Fruit fly (Drosophila melanogaster): ENCODE results near the gene CG4822.

The CG4822 gene

dm6 chr2L:81198-81597 is 40.4 kb downstream of the CG4822 start (continued):
- TF ChIP-seq lola (GFP tag; optimal IDR thresholded peaks at IDR 0.05), result no peak
- TF ChIP-seq Myc (optimal IDR thresholded peaks at IDR 0.05), result no peak

DNA sequence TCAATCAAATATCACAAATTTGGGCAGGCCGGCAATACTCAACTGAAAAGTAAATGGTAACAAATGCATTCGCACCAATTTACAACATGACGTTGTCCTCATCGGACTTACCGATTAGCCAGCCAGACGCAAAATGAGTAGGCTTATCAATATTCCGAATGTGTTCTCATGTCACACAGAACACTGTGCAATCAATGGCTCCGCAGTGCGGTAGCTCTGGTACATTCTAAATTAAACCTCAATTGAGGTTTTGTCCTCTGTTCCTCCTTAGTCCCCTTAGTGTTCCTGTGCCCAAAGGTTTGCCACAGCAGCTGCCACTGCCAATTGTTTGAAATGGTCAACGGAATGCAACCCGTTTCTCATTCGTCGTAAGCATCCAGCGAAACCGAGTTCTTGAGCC is 42.7 kb downstream of the CG4822 start:
- TF ChIP-seq Hr78 (GFP tag; optimal IDR thresholded peaks at IDR 0.05) (no peak), dmrt93B (GFP tag; optimal IDR thresholded peaks at IDR 0.05) (no peak), br (GFP tag; optimal IDR thresholded peaks at IDR 0.05) (no peak)

- TF ChIP-seq sv (GFP tag; optimal IDR thresholded peaks at IDR 0.05), result no peak
- no peak for TF ChIP-seq foxo (GFP tag; optimal IDR thresholded peaks at IDR 0.05)
- TF ChIP-seq rgr (GFP tag; optimal IDR thresholded peaks at IDR 0.05), result no peak
- TF ChIP-seq pan (optimal IDR thresholded peaks at IDR 0.05), result no peak
- no peak for TF ChIP-seq sage (GFP tag; optimal IDR thresholded peaks at IDR 0.05)
- no peak for TF ChIP-seq h (GFP tag; optimal IDR thresholded peaks at IDR 0.05)
- no peak for TF ChIP-seq br (GFP tag; optimal IDR thresholded peaks at IDR 0.05)
- TF ChIP-seq dl (GFP tag; optimal IDR thresholded peaks at IDR 0.05; ENCODE audit: insufficient read depth in 1 of 2, partially characterized antibody in 2 of 2), result no peak
- TF ChIP-seq Sp1 (GFP tag; optimal IDR thresholded peaks at IDR 0.05), result no peak
- TF ChIP-seq jim (GFP tag; optimal IDR thresholded peaks at IDR 0.05), result no peak
- no peak for TF ChIP-seq Mio (GFP tag; optimal IDR thresholded peaks at IDR 0.05)
- TF ChIP-seq CG32264 (GFP tag; optimal IDR thresholded peaks at IDR 0.05), result no peak
- TF ChIP-seq dmrt93B (GFP tag; optimal IDR thresholded peaks at IDR 0.05), result no peak
- no peak for TF ChIP-seq ey (GFP tag; optimal IDR thresholded peaks at IDR 0.05)
- no peak for TF ChIP-seq tai (GFP tag; optimal IDR thresholded peaks at IDR 0.05)
These were observed 45.5 kb downstream of the CG4822 start, which contains the start of gene CG11374 for dm6 chr2L:76048-76447. TSS of gene CG11374 (plus strand) at chr2L:76348.

DNA sequence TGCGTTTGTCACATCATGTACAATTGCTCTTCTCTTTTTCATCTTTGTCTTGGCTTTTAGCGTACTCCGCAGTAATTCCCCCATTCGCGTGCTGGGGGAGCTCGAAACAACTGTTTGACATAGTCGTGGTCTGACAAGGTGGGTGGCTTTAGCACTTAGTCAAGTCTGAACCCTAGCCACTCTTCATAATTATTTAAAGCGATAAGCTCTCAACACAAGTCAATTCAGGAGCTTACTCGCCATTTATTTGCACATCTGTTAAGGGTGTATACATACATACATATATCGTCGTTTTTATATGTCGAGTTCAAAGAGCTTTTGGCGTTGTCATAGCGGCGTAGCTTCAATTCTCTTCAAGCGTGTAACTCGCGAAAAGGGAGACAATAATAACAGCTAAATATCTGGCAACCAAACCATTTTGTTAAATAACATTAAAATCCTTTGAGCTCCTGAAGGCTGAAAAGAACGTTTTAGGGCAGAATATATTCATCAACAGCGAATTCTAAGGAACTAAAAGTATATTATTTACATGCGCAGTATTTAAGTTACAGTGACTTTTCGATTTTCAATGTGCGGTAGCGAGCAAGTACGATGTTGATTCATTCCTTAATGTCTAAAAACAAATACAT is 47.7 kb downstream of the CG4822 start:
- TF ChIP-seq Abd-B (GFP tag; optimal IDR thresholded peaks at IDR 0.05) (no peak), ey (GFP tag; optimal IDR thresholded peaks at IDR 0.05) (no peak), Hnf4 (GFP tag; optimal IDR thresholded peaks at IDR 0.05) (peak; percentile 4), Mio (GFP tag; optimal IDR thresholded peaks at IDR 0.05) (no peak), Rel (GFP tag; optimal IDR thresholded peaks at IDR 0.05) (peak; percentile 55), Rel (tag; optimal IDR thresholded peaks at IDR 0.05) (peak; percentile 81), OdsH (GFP tag; optimal IDR thresholded peaks at IDR 0.05) (no peak)

DNA sequence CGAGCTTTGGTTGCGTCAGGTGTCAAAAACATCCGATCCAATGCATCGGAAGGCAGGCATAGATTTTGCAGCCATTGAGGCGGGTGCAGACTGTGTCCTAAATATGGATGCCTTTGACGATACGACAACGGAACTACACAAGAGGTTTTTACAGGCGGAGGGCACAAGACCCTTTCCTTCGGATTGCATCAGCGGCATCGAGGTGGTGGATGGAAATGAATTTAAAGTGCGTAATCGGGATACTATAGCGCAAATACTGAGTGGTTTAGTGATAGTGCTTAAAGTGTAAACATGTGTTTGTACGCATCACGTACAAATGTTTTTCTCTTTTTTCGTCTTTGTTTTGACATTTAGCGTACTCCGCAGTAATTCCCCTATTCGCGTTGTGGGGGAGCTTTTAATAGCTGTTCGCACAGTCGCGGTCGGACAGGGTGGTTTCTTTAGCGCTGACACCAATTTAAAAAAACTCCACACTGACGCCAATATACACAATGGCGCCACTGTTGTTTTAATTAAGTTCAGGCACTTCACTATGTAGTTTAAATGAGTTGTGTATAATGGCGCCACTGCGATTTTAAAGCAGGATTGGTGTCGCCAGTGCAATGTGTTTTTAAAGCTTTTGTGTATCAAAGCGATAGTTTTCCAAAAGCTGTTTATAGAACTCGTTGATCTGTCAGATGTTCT is 48.7 kb downstream of the CG4822 start:
- TF ChIP-seq Myc (optimal IDR thresholded peaks at IDR 0.05) (peak; percentile 80), N (GFP tag; optimal IDR thresholded peaks at IDR 0.05) (no peak), dsf (GFP tag; optimal IDR thresholded peaks at IDR 0.05; ENCODE audit: borderline replicate concordance) (no peak), OdsH (GFP tag; optimal IDR thresholded peaks at IDR 0.05) (peak; percentile 33), psq (GFP tag; optimal IDR thresholded peaks at IDR 0.05) (peak; percentile 94), Hnf4 (GFP tag; optimal IDR thresholded peaks at IDR 0.05) (peak; percentile 64), sv (GFP tag; optimal IDR thresholded peaks at IDR 0.05) (peak; percentile 45), tai (GFP tag; optimal IDR thresholded peaks at IDR 0.05) (peak; percentile 69), ey (GFP tag; optimal IDR thresholded peaks at IDR 0.05) (peak; percentile 19), Hr83 (GFP tag; optimal IDR thresholded peaks at IDR 0.05; ENCODE audit: poor library complexity, severe bottlenecking) (peak; percentile 76), sage (GFP tag; optimal IDR thresholded peaks at IDR 0.05) (no peak), br (GFP tag; optimal IDR thresholded peaks at IDR 0.05) (peak; percentile 3), foxo (GFP tag; optimal IDR thresholded peaks at IDR 0.05) (peak in 1 of 2 experiments; percentile 57), brk (GFP tag; optimal IDR thresholded peaks at IDR 0.05) (peak; percentile 65), rgr (GFP tag; optimal IDR thresholded peaks at IDR 0.05) (peak; percentile 49), fru (GFP tag; optimal IDR thresholded peaks at IDR 0.05) (peak; percentile 79), Rel (GFP tag; optimal IDR thresholded peaks at IDR 0.05) (no peak), Rel (tag; optimal IDR thresholded peaks at IDR 0.05) (peak; percentile 89), Dif (GFP tag; optimal IDR thresholded peaks at IDR 0.05; ENCODE audit: partially characterized antibody) (no peak), h (GFP tag; optimal IDR thresholded peaks at IDR 0.05) (peak; percentile 32), usp (GFP tag; optimal IDR thresholded peaks at IDR 0.05) (no peak), HLH106 (tag; optimal IDR thresholded peaks at IDR 0.05) (peak; percentile 5), Dfd (GFP tag; optimal IDR thresholded peaks at IDR 0.05) (no peak)

Data from whole organism, wandering third instar larva.